Fruit fly (Drosophila melanogaster): Measurements from ENCODE around the gene nrv2.

Gene nrv2

DNA sequence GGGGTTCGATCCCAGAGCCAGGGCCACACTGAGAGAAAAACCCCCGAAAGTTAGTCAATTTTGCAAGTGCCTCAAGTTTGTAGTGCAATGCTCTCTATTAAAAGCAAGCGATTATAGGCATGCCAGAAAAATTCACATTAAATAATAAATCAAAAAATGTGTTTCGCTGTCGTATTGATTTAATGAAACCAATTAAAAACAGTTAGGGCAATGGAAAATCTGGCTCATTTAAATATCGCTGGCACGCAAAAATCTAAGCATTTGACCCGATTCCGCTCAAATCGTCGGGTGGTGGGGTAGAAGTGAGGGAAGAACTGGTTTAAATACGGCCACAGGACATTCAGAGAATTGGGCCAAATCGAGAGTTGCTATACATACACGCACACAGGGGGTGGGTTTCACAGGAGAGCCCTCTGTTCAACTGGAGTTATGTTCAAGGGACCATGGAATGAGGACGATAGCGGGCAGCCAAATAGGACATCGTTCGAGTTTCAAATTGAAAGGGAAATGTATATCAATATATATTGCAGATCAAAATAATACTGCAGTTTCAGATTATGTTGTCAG lies 3.6 kb downstream of the nrv2 start (continued):
- TF ChIP-seq Xrp1 (GFP tag; IDR thresholded peaks at IDR 0.05) (peak; percentile 37; the same call in 1 of the 2 replicates), croc (GFP tag; conservative IDR thresholded peaks at IDR 0.05) (no peak), CG13624 (GFP tag; optimal IDR thresholded peaks at IDR 0.05) (peak; percentile 24), Rfx (GFP tag; IDR thresholded peaks at IDR 0.05) (peak; percentile 30), CG1233 (GFP tag; optimal IDR thresholded peaks at IDR 0.05) (no peak), Max (GFP tag; optimal IDR thresholded peaks at IDR 0.05) (no peak), chif (GFP tag; optimal IDR thresholded peaks at IDR 0.05) (peak in 1 of 2 experiments; percentile 31), Doc2 (GFP tag; IDR thresholded peaks at IDR 0.05) (no peak), CG13296 (GFP tag; optimal IDR thresholded peaks at IDR 0.05) (no peak), CG12744 (GFP tag; optimal IDR thresholded peaks at IDR 0.05) (peak; percentile 28), ind (GFP tag; optimal IDR thresholded peaks at IDR 0.05) (peak; percentile 30), CG30431 (GFP tag; optimal IDR thresholded peaks at IDR 0.05) (peak; percentile 31), Bgb (GFP tag; IDR thresholded peaks at IDR 0.05; ENCODE audit: partially characterized antibody) (no peak), phol (tag; optimal IDR thresholded peaks at IDR 0.05) (peak; percentile 24), YL-1 (GFP tag; optimal IDR thresholded peaks at IDR 0.05) (no peak), CG3847 (GFP tag; IDR thresholded peaks at IDR 0.05) (no peak), CG11560 (tag; IDR thresholded peaks at IDR 0.05) (no peak; the same call in 2 of the 3 replicates), NC2α (GFP tag; optimal IDR thresholded peaks at IDR 0.05) (no peak), CG10565 (GFP tag; optimal IDR thresholded peaks at IDR 0.05) (no peak), Dad (GFP tag; optimal IDR thresholded peaks at IDR 0.05) (no peak), CG14965 (GFP tag; optimal IDR thresholded peaks at IDR 0.05; ENCODE audit: borderline replicate concordance) (no peak), CG17328 (GFP tag; IDR thresholded peaks at IDR 0.05) (peak; percentile 43; the same call in 1 of the 2 replicates), CG10543 (GFP tag; optimal IDR thresholded peaks at IDR 0.05) (peak; percentile 29), Hand (GFP tag; optimal IDR thresholded peaks at IDR 0.05) (no peak), scrt (GFP tag; optimal IDR thresholded peaks at IDR 0.05) (peak; percentile 21), repo (GFP tag; optimal IDR thresholded peaks at IDR 0.05) (peak; percentile 8), CG3726 (GFP tag; IDR thresholded peaks at IDR 0.05) (no peak), CG14667 (GFP tag; IDR thresholded peaks at IDR 0.05) (no peak), fd96Cb (tag; optimal IDR thresholded peaks at IDR 0.05) (peak; percentile 35), gt (GFP tag; IDR thresholded peaks at IDR 0.05) (no peak), nerfin-1 (tag; optimal IDR thresholded peaks at IDR 0.05) (peak; percentile 99), Myb (GFP tag; optimal IDR thresholded peaks at IDR 0.05) (peak; percentile 3), ac (GFP tag; optimal IDR thresholded peaks at IDR 0.05) (peak; percentile 10), row (GFP tag; IDR thresholded peaks at IDR 0.05) (peak; percentile 52; the same call in 2 of the 3 replicates), Oaz (GFP tag; IDR thresholded peaks at IDR 0.05) (no peak), corto (GFP tag; optimal IDR thresholded peaks at IDR 0.05) (no peak), Opbp (GFP tag; IDR thresholded peaks at IDR 0.05; ENCODE audit: partially characterized antibody) (no peak), CG4328 (GFP tag; optimal IDR thresholded peaks at IDR 0.05) (peak; percentile 13), Nf-YB (GFP tag; optimal IDR thresholded peaks at IDR 0.05) (no peak), HmgZ (tag; optimal IDR thresholded peaks at IDR 0.05) (no peak), Aef1 (GFP tag; IDR thresholded peaks at IDR 0.05) (no peak), CG12299 (tag; optimal IDR thresholded peaks at IDR 0.05) (no peak), CG2202 (tag; optimal IDR thresholded peaks at IDR 0.05) (no peak), Blimp-1 (GFP tag; optimal IDR thresholded peaks at IDR 0.05) (peak; percentile 5), inv (GFP tag; IDR thresholded peaks at IDR 0.05; ENCODE audit: partially characterized antibody) (no peak), oc (tag; optimal IDR thresholded peaks at IDR 0.05) (no peak), kni (GFP tag; optimal IDR thresholded peaks at IDR 0.05) (peak; percentile 72), Pdp1 (GFP tag; optimal IDR thresholded peaks at IDR 0.05) (peak in 1 of 2 experiments; percentile 33), CG12071 (GFP tag; optimal IDR thresholded peaks at IDR 0.05) (no peak), aop (GFP tag; IDR thresholded peaks at IDR 0.05) (no peak)
